Worm (Caenorhabditis elegans) whole organism, L2 larva: ENCODE measurements around the gene cfz-2.

Source experiments
- C34F6.9 ChIP-seq: fragments of 150-350 bp; optimal IDR thresholded peaks from 2 replicates; lab custom pipeline; 2014; ENCODE audit warnings: missing biosample characterization, missing genetic modification characterization
- F13H6.1 ChIP-seq: sonication (generic microtip); optimal IDR thresholded peaks from 2 replicates; lab custom pipeline; 2016; ENCODE audit warnings: missing genetic modification characterization, missing compliant biosample characterization
- R02D3.7 ChIP-seq: fragments of 150-350 bp; optimal IDR thresholded peaks from 2 replicates; lab custom pipeline; 2014; ENCODE audit warnings: missing biosample characterization, missing genetic modification characterization
- Y55F3AM.14 ChIP-seq: fragments of 200-800 bp; sonication (Bioruptor generic); optimal IDR thresholded peaks from 2 replicates; lab custom pipeline; 2018; ENCODE audit warnings: mild to moderate bottlenecking, missing genetic modification characterization, missing compliant biosample characterization
- ZK546.5 ChIP-seq: sonication (generic microtip); optimal IDR thresholded peaks from 2 replicates; lab custom pipeline; 2017; ENCODE audit warnings: missing biosample characterization, missing genetic modification characterization
- alr-1 ChIP-seq: fragments of 150-350 bp; optimal IDR thresholded peaks from 2 replicates; lab custom pipeline; 2014; ENCODE audit warnings: missing biosample characterization, missing genetic modification characterization
- blmp-1 ChIP-seq: sonication (generic microtip); optimal IDR thresholded peaks from 2 replicates; lab custom pipeline; 2017; ENCODE audit warnings: missing genetic modification characterization, mild to moderate bottlenecking, missing compliant biosample characterization, antibody characterized with exemption, moderate library complexity; ENCODE audit not compliant: insufficient read depth
- ceh-16 ChIP-seq: fragments of 150-350 bp; optimal IDR thresholded peaks from 2 replicates; lab custom pipeline; 2014; ENCODE audit warnings: missing biosample characterization, missing genetic modification characterization
- ceh-82 ChIP-seq: fragments of 150-350 bp; optimal IDR thresholded peaks from 2 replicates; lab custom pipeline; 2014; ENCODE audit warnings: missing biosample characterization, missing genetic modification characterization
- crh-2 ChIP-seq: sonication (generic microtip); optimal IDR thresholded peaks from 2 replicates; lab custom pipeline; 2017; ENCODE audit warnings: missing biosample characterization, missing genetic modification characterization
- dmd-4 ChIP-seq: sonication (generic microtip); optimal IDR thresholded peaks from 2 replicates; lab custom pipeline; 2017; ENCODE audit warnings: missing biosample characterization, missing genetic modification characterization
- egl-27 ChIP-seq: sonication (generic microtip); optimal IDR thresholded peaks from 3 replicates; lab custom pipeline; 2017; ENCODE audit warnings: missing biosample characterization, missing genetic modification reagents, missing genetic modification characterization
- elt-3 ChIP-seq: sonication (generic microtip); optimal IDR thresholded peaks from 2 replicates; lab custom pipeline; 2017; ENCODE audit warnings: missing biosample characterization, missing genetic modification characterization
- fos-1 ChIP-seq: fragments of 150-350 bp; optimal IDR thresholded peaks from 2 replicates; lab custom pipeline; 2014; ENCODE audit warnings: missing biosample characterization, missing genetic modification characterization
- gmeb-1 ChIP-seq: fragments of 150-350 bp; optimal IDR thresholded peaks from 2 replicates; lab custom pipeline; 2014; ENCODE audit warnings: missing biosample characterization, missing genetic modification characterization
- lin-11 ChIP-seq: fragments of 150-350 bp; sonication (generic microtip); optimal IDR thresholded peaks from 2 replicates; lab custom pipeline; 2014; ENCODE audit warnings: missing biosample characterization, missing genetic modification characterization, inconsistent platforms, mixed read lengths
- lsy-2 ChIP-seq, 2 experiments: fragments of 150-350 bp in 1 of 2; sonication (generic microtip) in 1 of 2; optimal IDR thresholded peaks; 2 replicates each; lab custom pipeline; 2014 to 2017; ENCODE audit warnings: missing biosample characterization in 2 of 2, missing genetic modification characterization in 2 of 2
- mab-5 ChIP-seq: fragments of 150-350 bp; optimal IDR thresholded peaks from 2 replicates; lab custom pipeline; 2014; ENCODE audit warnings: missing biosample characterization, missing genetic modification characterization
- mbf-1 ChIP-seq: sonication (generic microtip); optimal IDR thresholded peaks from 2 replicates; lab custom pipeline; 2017; ENCODE audit warnings: missing biosample characterization, missing genetic modification characterization
- nhr-10 ChIP-seq: sonication (generic microtip); optimal IDR thresholded peaks from 2 replicates; lab custom pipeline; 2017; ENCODE audit warnings: missing biosample characterization, missing genetic modification characterization
- nhr-11 ChIP-seq: fragments of 150-350 bp; optimal IDR thresholded peaks from 2 replicates; lab custom pipeline; 2014; ENCODE audit warnings: missing biosample characterization, missing genetic modification characterization
- nhr-12 ChIP-seq: fragments of 150-350 bp; optimal IDR thresholded peaks from 2 replicates; lab custom pipeline; 2014; ENCODE audit warnings: missing biosample characterization, missing genetic modification characterization
- nhr-129 ChIP-seq: fragments of 150-350 bp; optimal IDR thresholded peaks from 2 replicates; lab custom pipeline; 2014; ENCODE audit warnings: missing biosample characterization, missing genetic modification characterization
- nhr-21 ChIP-seq: fragments of 150-350 bp; optimal IDR thresholded peaks from 2 replicates; lab custom pipeline; 2014; ENCODE audit warnings: missing biosample characterization, missing genetic modification characterization
- nhr-23 ChIP-seq: fragments of 150-350 bp; optimal IDR thresholded peaks from 2 replicates; lab custom pipeline; 2014; ENCODE audit warnings: missing biosample characterization, missing genetic modification reagents, missing genetic modification characterization
- nhr-237 ChIP-seq: fragments of 150-350 bp; optimal IDR thresholded peaks from 2 replicates; lab custom pipeline; 2014; ENCODE audit warnings: missing biosample characterization, missing genetic modification characterization
- nhr-25 ChIP-seq: fragments of 150-350 bp; sonication (generic microtip); optimal IDR thresholded peaks from 3 replicates; lab custom pipeline; 2014; ENCODE audit warnings: missing biosample characterization, missing genetic modification characterization
- nhr-6 ChIP-seq: fragments of 150-350 bp; optimal IDR thresholded peaks from 2 replicates; lab custom pipeline; 2014; ENCODE audit warnings: missing biosample characterization, missing genetic modification characterization
- nhr-77 ChIP-seq: fragments of 150-350 bp; optimal IDR thresholded peaks from 2 replicates; lab custom pipeline; 2014; ENCODE audit warnings: missing biosample characterization, missing genetic modification characterization
- peb-1 ChIP-seq: fragments of 150-350 bp; optimal IDR thresholded peaks from 2 replicates; lab custom pipeline; 2014; ENCODE audit warnings: missing biosample characterization, missing genetic modification characterization
- sem-4 ChIP-seq: fragments of 150-350 bp; optimal IDR thresholded peaks from 2 replicates; lab custom pipeline; 2014; ENCODE audit warnings: missing biosample characterization, missing genetic modification reagents, missing genetic modification characterization
- skn-1 ChIP-seq: sonication (generic microtip); optimal IDR thresholded peaks from 2 replicates; lab custom pipeline; 2017; ENCODE audit warnings: missing biosample characterization, missing genetic modification characterization
- sma-3 ChIP-seq: sonication (generic microtip); optimal IDR thresholded peaks from 2 replicates; lab custom pipeline; 2016; ENCODE audit warnings: missing genetic modification reagents, missing genetic modification characterization, missing compliant biosample characterization
- sma-9 ChIP-seq, 2 experiments: fragments of 150-350 bp in 1 of 2; sonication (generic microtip) in 1 of 2; optimal IDR thresholded peaks; 2 replicates each; lab custom pipeline; 2014 to 2016; ENCODE audit warnings: missing genetic modification characterization in 2 of 2, mild to moderate bottlenecking in 1 of 2, missing biosample characterization in 1 of 2, missing compliant biosample characterization in 1 of 2, missing genetic modification reagents in 1 of 2, moderate library complexity in 1 of 2
- snpc-4 ChIP-seq: fragments of 150-350 bp; optimal IDR thresholded peaks from 2 replicates; lab custom pipeline; 2014; ENCODE audit warnings: missing biosample characterization, missing genetic modification characterization
- unc-39 ChIP-seq: fragments of 150-350 bp; optimal IDR thresholded peaks from 2 replicates; lab custom pipeline; 2014; ENCODE audit warnings: missing biosample characterization, missing genetic modification characterization
- unc-62 ChIP-seq: fragments of 150-350 bp; optimal IDR thresholded peaks from 2 replicates; lab custom pipeline; 2014; ENCODE audit warnings: missing biosample characterization, missing genetic modification reagents, missing genetic modification characterization
- zag-1 ChIP-seq: fragments of 150-350 bp; optimal IDR thresholded peaks from 2 replicates; lab custom pipeline; 2014; ENCODE audit warnings: missing biosample characterization, missing genetic modification characterization
- ztf-1 ChIP-seq: fragments of 200-800 bp; sonication (Bioruptor generic); conservative IDR thresholded peaks from 2 replicates; pipeline ENCODE4 v1.3.6; 2022; ENCODE audit warnings: missing genetic modification characterization, missing compliant biosample characterization
- ztf-4 ChIP-seq: fragments of 150-350 bp; optimal IDR thresholded peaks from 2 replicates; lab custom pipeline; 2014; ENCODE audit warnings: missing biosample characterization, missing genetic modification characterization

cfz-2 gene

ce11 chrV:3477496-3477895 is 32.8 kb upstream of the cfz-2 start, which contains the start of gene srbc-31:
Gene srbc-31, minus strand, starts transcription at chrV:3477596.
- no peak for TF ChIP-seq nhr-237 (tag; lab: Kevin White, UChicago)
- TF ChIP-seq blmp-1 (tag; lab: Kevin White, UChicago), result no peak
- no peak for TF ChIP-seq fos-1 (tag; lab: Kevin White, UChicago)
- no peak for TF ChIP-seq ceh-82 (tag; lab: Kevin White, UChicago)
- no peak for TF ChIP-seq C34F6.9
- no peak for TF ChIP-seq nhr-129 (tag; lab: Kevin White, UChicago)
- no peak for TF ChIP-seq unc-62 (GFP tag; lab: Kevin White, UChicago)
- TF ChIP-seq mbf-1 (tag; lab: Kevin White, UChicago), result no peak
- TF ChIP-seq nhr-10 (tag; lab: Kevin White, UChicago), result no peak
- TF ChIP-seq nhr-77 (tag; lab: Kevin White, UChicago), result no peak
- TF ChIP-seq peb-1, result no peak
- TF ChIP-seq sma-3 (GFP tag; lab: Kevin White, UChicago), result no peak
- no peak for TF ChIP-seq mab-5 (tag; lab: Kevin White, UChicago)
- no peak for TF ChIP-seq alr-1 (tag; lab: Kevin White, UChicago)
- TF ChIP-seq, all 48 proteins: peak for 0

ce11 chrV:3476228-3476627 is 31.6 kb upstream of the cfz-2 start:
- no peak for TF ChIP-seq ztf-1 (GFP tag; lab: Robert Waterston, UW)
- TF ChIP-seq R02D3.7 (tag; lab: Kevin White, UChicago), result no peak
- TF ChIP-seq C34F6.9, result no peak
- TF ChIP-seq nhr-237 (tag; lab: Kevin White, UChicago), result no peak
- no peak for TF ChIP-seq sem-4 (tag; lab: Kevin White, UChicago)
- TF ChIP-seq egl-27 (tag; lab: Kevin White, UChicago), result no peak
- no peak for TF ChIP-seq Y55F3AM.14 (GFP tag; lab: Kevin White, UChicago)
- TF ChIP-seq nhr-6 (tag; lab: Kevin White, UChicago), result no peak
- TF ChIP-seq mbf-1 (tag; lab: Kevin White, UChicago), result no peak
- no peak for TF ChIP-seq nhr-11
- TF ChIP-seq dmd-4 (tag; lab: Kevin White, UChicago), result no peak

DNA sequence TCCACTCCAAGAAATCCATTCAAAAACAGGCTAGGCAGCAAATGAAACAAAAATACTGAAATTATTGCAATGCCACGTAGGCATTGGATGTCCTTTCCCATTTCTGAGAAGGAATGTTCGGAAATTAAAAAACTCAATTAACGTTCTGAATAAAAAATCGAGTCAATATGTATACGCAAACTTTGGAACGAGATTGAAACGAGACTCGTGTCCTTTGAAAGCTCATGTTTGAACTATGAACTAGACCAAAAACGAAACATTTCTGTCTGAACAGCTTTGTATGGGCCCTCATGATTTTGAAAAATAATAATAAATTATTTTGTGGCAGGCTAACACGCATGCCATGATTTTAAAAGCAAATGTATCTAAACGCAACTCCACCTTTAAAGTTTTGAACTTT is 30.3 kb upstream of the cfz-2 start, which contains the start of gene oac-2:
TSS of gene oac-2 (minus strand) at position 101 of the 400 bp plus-strand sequence.
- no peak for TF ChIP-seq nhr-77 (tag; lab: Kevin White, UChicago)
- TF ChIP-seq lsy-2 (tag; optimal IDR thresholded peaks at IDR 0.05; lab: Kevin White, UChicago), result no peak
- no peak for TF ChIP-seq sma-3 (GFP tag; lab: Kevin White, UChicago)
- TF ChIP-seq nhr-12 (tag; lab: Kevin White, UChicago), result no peak
- no peak for TF ChIP-seq nhr-21 (tag; lab: Kevin White, UChicago)
- no peak for TF ChIP-seq ceh-16 (tag; lab: Kevin White, UChicago)

DNA sequence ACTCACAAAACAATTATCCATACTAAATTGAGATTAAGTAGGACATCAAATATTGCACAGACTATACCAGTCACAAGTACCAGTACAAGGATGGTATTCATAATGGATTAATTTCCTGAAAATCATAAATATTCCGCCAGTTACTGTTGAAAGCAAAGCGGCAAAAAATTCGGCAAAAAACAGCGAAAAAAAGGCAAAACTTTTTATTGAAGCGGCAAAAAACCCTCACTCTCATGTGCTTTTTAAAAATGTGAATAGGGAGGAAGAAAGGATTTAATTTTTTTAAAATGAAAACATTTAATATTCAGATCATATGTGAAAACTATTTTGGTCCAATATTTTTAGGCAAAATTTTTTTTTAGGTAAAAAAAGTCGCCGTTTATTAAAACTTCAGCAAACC is 26.1 kb upstream of the cfz-2 start, which contains the start of gene srbc-29:
TSS of gene srbc-29 (minus strand) at position 101 of the 400 bp plus-strand sequence.
- TF ChIP-seq skn-1 (tag; lab: Kevin White, UChicago) (no peak), nhr-23 (tag; lab: Kevin White, UChicago) (no peak), R02D3.7 (tag; lab: Kevin White, UChicago) (no peak), unc-39 (tag; lab: Kevin White, UChicago) (no peak), sma-3 (GFP tag; lab: Kevin White, UChicago) (no peak), snpc-4 (tag; lab: Kevin White, UChicago) (no peak), fos-1 (tag; lab: Kevin White, UChicago) (no peak), ztf-4 (tag; lab: Kevin White, UChicago) (no peak), nhr-11 (no peak)

DNA sequence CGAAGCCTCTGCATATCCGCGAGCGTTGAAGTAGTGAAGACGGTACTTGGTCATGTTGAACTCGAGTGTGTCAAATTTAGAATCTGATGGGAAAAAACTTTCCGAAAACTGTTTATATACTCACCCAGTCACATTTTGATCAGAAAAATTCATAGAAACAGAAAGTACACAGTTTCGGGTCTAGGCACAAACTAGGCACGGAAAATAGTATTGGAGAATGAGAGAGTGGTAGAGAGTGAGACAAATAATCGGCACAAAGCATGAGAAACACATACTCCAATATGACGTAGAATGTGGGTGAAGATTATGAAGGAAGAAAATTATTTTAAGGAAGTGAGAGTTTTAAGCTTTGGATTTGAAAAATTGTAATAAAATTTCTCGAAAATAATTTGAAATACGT is 23.8 kb upstream of the cfz-2 start, which contains the start of gene gst-33:
TSS of gene gst-33 (minus strand) at position 127 of the 400 bp plus-strand sequence.
- TF ChIP-seq gmeb-1 (tag; lab: Kevin White, UChicago) (peak; percentile 61), F13H6.1 (tag; lab: Kevin White, UChicago) (peak; percentile 4), dmd-4 (tag; lab: Kevin White, UChicago) (no peak), nhr-10 (tag; lab: Kevin White, UChicago) (no peak), fos-1 (tag; lab: Kevin White, UChicago) (peak; percentile 41), elt-3 (tag; lab: Kevin White, UChicago) (no peak), nhr-237 (tag; lab: Kevin White, UChicago) (no peak), sma-9 (GFP tag; optimal IDR thresholded peaks at IDR 0.05; lab: Kevin White, UChicago) (peak; percentile 73), sma-9 (tag; optimal IDR thresholded peaks at IDR 0.05; lab: Kevin White, UChicago) (no peak), ZK546.5 (tag; lab: Kevin White, UChicago) (no peak), nhr-129 (tag; lab: Kevin White, UChicago) (peak; percentile 39), R02D3.7 (tag; lab: Kevin White, UChicago) (no peak), nhr-25 (tag; lab: Kevin White, UChicago) (no peak), blmp-1 (tag; lab: Kevin White, UChicago) (peak; percentile 61), nhr-23 (tag; lab: Kevin White, UChicago) (no peak), crh-2 (tag; lab: Kevin White, UChicago) (peak; percentile 22), zag-1 (tag; lab: Kevin White, UChicago) (no peak), lin-11 (tag; lab: Kevin White, UChicago) (no peak), nhr-11 (no peak)
